Worm (Caenorhabditis elegans): ENCODE results near the gene fbxa-79.

DNA sequence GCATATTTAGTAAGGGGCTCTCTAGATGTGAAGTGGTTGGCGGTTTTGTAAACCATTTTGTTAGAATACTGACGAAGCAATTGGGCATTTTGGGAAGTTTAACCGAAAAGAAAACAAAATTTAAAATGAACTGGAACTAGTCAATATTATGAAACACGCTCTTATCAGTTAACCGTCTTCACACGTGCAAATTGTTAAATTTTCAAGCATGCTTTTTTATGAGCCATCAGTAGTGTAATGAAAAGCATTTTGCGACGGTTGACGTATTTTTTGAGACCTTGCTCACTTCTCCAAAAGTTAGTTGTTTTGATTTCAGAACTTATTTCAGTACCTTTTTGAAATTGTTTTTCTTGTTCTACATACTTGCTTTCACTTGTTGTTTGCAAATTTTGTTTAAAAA lies 41.2 kb upstream of the fbxa-79 start, which contains the start of gene fbxa-25:
- TF ChIP-seq lin-13 (GFP tag; optimal IDR thresholded peaks at IDR 0.05): no peak
- no peak for TF ChIP-seq nhr-111 (GFP tag; optimal IDR thresholded peaks at IDR 0.05)
- TF ChIP-seq F44E2.7 (GFP tag; IDR thresholded peaks at IDR 0.05): no peak
- no peak for TF ChIP-seq unc-130 (GFP tag; optimal IDR thresholded peaks at IDR 0.05)
- no peak for TF ChIP-seq ceh-82 (tag; optimal IDR thresholded peaks at IDR 0.05)
- TF ChIP-seq ZK546.5 (tag; optimal IDR thresholded peaks at IDR 0.05): no peak
- no peak for TF ChIP-seq unc-39 (tag; optimal IDR thresholded peaks at IDR 0.05)
- no peak for TF ChIP-seq ama-1 (optimal IDR thresholded peaks at IDR 0.05)
- TF ChIP-seq lir-3 (tag; optimal IDR thresholded peaks at IDR 0.05): no peak
- no peak for TF ChIP-seq lsy-2 (tag; optimal IDR thresholded peaks at IDR 0.05)
